Fruit fly (Drosophila melanogaster): ENCODE results near the gene CG9705.

Gene CG9705

dm6 chr3L:16782218-16782763 is 2.4 kb downstream of the CG9705 start (continued):
- TF ChIP-seq HmgD (GFP tag; optimal IDR thresholded peaks at IDR 0.05) (no peak), CG7928 (GFP tag; optimal IDR thresholded peaks at IDR 0.05) (no peak), CG11247 (GFP tag; IDR thresholded peaks at IDR 0.05) (peak; percentile 28; the same call in 1 of the 2 replicates), YL-1 (GFP tag; optimal IDR thresholded peaks at IDR 0.05) (no peak), Lhr (GFP tag; optimal IDR thresholded peaks at IDR 0.05) (peak; percentile 15), MESR4 (GFP tag; optimal IDR thresholded peaks at IDR 0.05) (no peak), CG4617 (GFP tag; optimal IDR thresholded peaks at IDR 0.05; ENCODE audit: borderline replicate concordance) (no peak), CG3407 (GFP tag; optimal IDR thresholded peaks at IDR 0.05) (no peak), Fer2 (tag; optimal IDR thresholded peaks at IDR 0.05) (no peak), CG4404 (GFP tag; IDR thresholded peaks at IDR 0.05) (peak; percentile 65), abd-A (tag; optimal IDR thresholded peaks at IDR 0.05) (no peak), CG6683 (GFP tag; optimal IDR thresholded peaks at IDR 0.05) (peak; percentile 62), CG1233 (GFP tag; optimal IDR thresholded peaks at IDR 0.05) (no peak), CHES-1-like (GFP tag; optimal IDR thresholded peaks at IDR 0.05) (no peak), CG7372 (GFP tag; IDR thresholded peaks at IDR 0.05) (peak; percentile 34; the same call in 1 of the 2 replicates), CrebB (tag; optimal IDR thresholded peaks at IDR 0.05) (peak; percentile 36), CG18262 (tag; optimal IDR thresholded peaks at IDR 0.05) (no peak), Abd-B (GFP tag; optimal IDR thresholded peaks at IDR 0.05) (peak; percentile 54), CG11723 (GFP tag; optimal IDR thresholded peaks at IDR 0.05) (no peak), Xbp1 (GFP tag; optimal IDR thresholded peaks at IDR 0.05) (peak; percentile 74), fd3F (GFP tag; optimal IDR thresholded peaks at IDR 0.05) (peak; percentile 49), D19B (GFP tag; optimal IDR thresholded peaks at IDR 0.05) (peak; percentile 9), CG7357 (GFP tag; IDR thresholded peaks at IDR 0.05) (peak; percentile 70; the same call in 1 of the 3 replicates), CG17359 (tag; optimal IDR thresholded peaks at IDR 0.05) (peak; percentile 89), CG7271 (tag; optimal IDR thresholded peaks at IDR 0.05) (no peak), CG17802 (tag; optimal IDR thresholded peaks at IDR 0.05) (peak; percentile 43), CG2202 (tag; optimal IDR thresholded peaks at IDR 0.05) (peak; percentile 58), TFAM (GFP tag; optimal IDR thresholded peaks at IDR 0.05) (peak; percentile 0), fu2 (GFP tag; optimal IDR thresholded peaks at IDR 0.05) (peak; percentile 49), lmd (GFP tag; IDR thresholded peaks at IDR 0.05) (peak; percentile 74), CG3281 (GFP tag; optimal IDR thresholded peaks at IDR 0.05) (peak; percentile 79), CG1832 (GFP tag; optimal IDR thresholded peaks at IDR 0.05) (no peak), CG2129 (GFP tag; IDR thresholded peaks at IDR 0.05; ENCODE audit: partially characterized antibody) (no peak), CG7745 (tag; optimal IDR thresholded peaks at IDR 0.05) (no peak), Myb (GFP tag; optimal IDR thresholded peaks at IDR 0.05) (no peak), Trl (optimal IDR thresholded peaks at IDR 0.05) (no peak), Trl (GFP tag; optimal IDR thresholded peaks at IDR 0.05) (peak; percentile 71), wdn (GFP tag; IDR thresholded peaks at IDR 0.05) (no peak), CG5245 (GFP tag; optimal IDR thresholded peaks at IDR 0.05) (peak; percentile 70), tna (GFP tag; IDR thresholded peaks at IDR 0.05; ENCODE audit: partially characterized antibody) (no peak), ranshi (GFP tag; IDR thresholded peaks at IDR 0.05) (peak; percentile 77), Ets97D (GFP tag; optimal IDR thresholded peaks at IDR 0.05) (peak; percentile 16), CG5953 (GFP tag; IDR thresholded peaks at IDR 0.05) (peak; percentile 58; the same call in 1 of the 2 replicates), Dp (GFP tag; optimal IDR thresholded peaks at IDR 0.05) (no peak), CG31224 (GFP tag; IDR thresholded peaks at IDR 0.05) (peak; percentile 5; the same call in 1 of the 2 replicates), CG9932 (GFP tag; IDR thresholded peaks at IDR 0.05) (0 out of 2 replicates have a peak, but pooled peaks have one; percentile 18), sna (GFP tag; IDR thresholded peaks at IDR 0.05; ENCODE audit: partially characterized antibody) (no peak), tx (GFP tag; optimal IDR thresholded peaks at IDR 0.05) (peak; percentile 50), Adf1 (GFP tag; IDR thresholded peaks at IDR 0.05) (0 out of 2 replicates have a peak, but pooled peaks have one; percentile 16), wek (GFP tag; optimal IDR thresholded peaks at IDR 0.05) (peak; percentile 5)

Measured in whole organism, embryonic.